Worm (Caenorhabditis elegans): ENCODE data around the gene C18D4.3.

DNA sequence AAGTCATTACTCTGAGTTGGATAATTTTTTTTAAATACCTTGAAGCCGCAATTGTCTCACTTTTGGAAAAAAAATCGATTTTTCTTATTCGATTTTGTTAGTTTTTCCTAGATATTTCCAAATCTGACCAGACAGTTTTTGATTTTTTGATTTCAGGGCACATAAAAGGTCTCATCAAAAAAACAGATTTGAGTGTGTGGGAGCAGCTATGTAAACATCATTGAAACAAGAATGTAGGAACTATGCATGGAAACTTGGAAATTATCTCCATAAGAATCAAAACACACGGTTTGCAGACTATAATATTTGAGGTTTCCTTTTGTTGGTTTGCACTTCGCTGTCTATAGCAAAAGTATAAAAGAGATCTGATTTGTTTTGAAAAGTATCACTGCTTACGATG, 46.6 kb downstream of the C18D4.3 start, which contains the start of gene scl-24:
- TF ChIP-seq nhr-129 (tag; optimal IDR thresholded peaks at IDR 0.05) (no peak), ztf-11 (tag; optimal IDR thresholded peaks at IDR 0.05) (no peak)
